Worm (Caenorhabditis elegans): ENCODE results near the gene F22B3.10.

DNA sequence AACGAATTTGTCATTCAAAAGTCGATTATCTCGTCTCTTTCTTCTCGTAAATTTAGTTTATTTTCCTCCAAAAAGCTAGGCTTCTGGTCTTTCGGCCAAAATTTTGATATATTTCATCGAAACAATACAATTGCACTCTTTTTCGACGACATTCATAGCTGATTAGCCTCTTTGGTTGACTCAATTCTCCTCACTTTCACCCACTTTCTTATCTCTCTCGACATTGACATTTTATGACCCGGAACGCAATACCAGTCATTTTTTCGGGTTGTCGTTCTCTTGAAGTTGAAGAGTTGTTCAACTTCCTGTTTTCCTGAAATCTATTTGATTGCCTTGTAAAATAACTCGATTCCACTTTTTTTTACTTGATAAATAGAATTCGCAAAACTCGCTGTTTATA, 19.8 kb upstream of the F22B3.10 start:
- TF ChIP-seq blmp-1 (tag; optimal IDR thresholded peaks at IDR 0.05; ENCODE audit: insufficient read depth) (no peak), snpc-4 (tag; optimal IDR thresholded peaks at IDR 0.05) (no peak), nhr-10 (tag; optimal IDR thresholded peaks at IDR 0.05) (no peak), egl-27 (tag; optimal IDR thresholded peaks at IDR 0.05) (no peak), R02D3.7 (tag; optimal IDR thresholded peaks at IDR 0.05) (no peak), nhr-77 (tag; optimal IDR thresholded peaks at IDR 0.05) (no peak), nhr-11 (tag; optimal IDR thresholded peaks at IDR 0.05) (no peak), lin-13 (GFP tag; optimal IDR thresholded peaks at IDR 0.05) (no peak), elt-3 (tag; optimal IDR thresholded peaks at IDR 0.05) (no peak), unc-62 (GFP tag; optimal IDR thresholded peaks at IDR 0.05) (no peak), unc-39 (tag; optimal IDR thresholded peaks at IDR 0.05) (no peak), mab-5 (tag; optimal IDR thresholded peaks at IDR 0.05) (no peak), ZK546.5 (tag; optimal IDR thresholded peaks at IDR 0.05) (no peak)
